Worm (Caenorhabditis elegans) whole organism, late embryonic: ENCODE data around the gene nhr-246.

Experiments
- C38D4.7 ChIP-seq: fragments of 200-800 bp; sonication (Bioruptor generic); optimal IDR thresholded peaks from 2 replicates; lab custom pipeline; 2018; ENCODE audit warnings: mild to moderate bottlenecking, missing genetic modification characterization, moderate library complexity, missing compliant biosample characterization
- Y22D7AL.16 ChIP-seq: sonication (generic microtip); optimal IDR thresholded peaks from 2 replicates; lab custom pipeline; 2016; ENCODE audit warnings: missing genetic modification characterization, missing compliant biosample characterization
- ama-1 ChIP-seq: fragments of 150-350 bp; optimal IDR thresholded peaks from 2 replicates; lab custom pipeline; 2014
- ceh-18 ChIP-seq: sonication (generic microtip); optimal IDR thresholded peaks from 2 replicates; lab custom pipeline; 2016; ENCODE audit warnings: missing genetic modification characterization, missing compliant biosample characterization
- ceh-9 ChIP-seq: sonication (generic microtip); optimal IDR thresholded peaks from 2 replicates; lab custom pipeline; 2016; ENCODE audit warnings: mild to moderate bottlenecking, missing genetic modification characterization, inconsistent platforms, missing compliant biosample characterization
- ets-4 ChIP-seq: sonication (generic microtip); optimal IDR thresholded peaks from 2 replicates; lab custom pipeline; 2016; ENCODE audit warnings: missing genetic modification characterization, missing compliant biosample characterization
- fax-1 ChIP-seq: sonication (generic microtip); optimal IDR thresholded peaks from 2 replicates; lab custom pipeline; 2016; ENCODE audit warnings: missing genotype, missing genetic modification characterization, missing compliant biosample characterization
- gmeb-2 ChIP-seq: sonication (generic microtip); optimal IDR thresholded peaks from 2 replicates; lab custom pipeline; 2016; ENCODE audit warnings: missing genetic modification characterization, inconsistent platforms, missing compliant biosample characterization
- lin-11 ChIP-seq: fragments of 200-800 bp; sonication (Bioruptor generic); optimal IDR thresholded peaks from 2 replicates; lab custom pipeline; 2018; ENCODE audit warnings: mild to moderate bottlenecking, missing genetic modification characterization, missing compliant biosample characterization
- nfya-1 ChIP-seq: sonication (generic microtip); optimal IDR thresholded peaks from 2 replicates; lab custom pipeline; 2017; ENCODE audit warnings: missing genetic modification characterization, mild to moderate bottlenecking, missing compliant biosample characterization, antibody characterized with exemption, moderate library complexity
- nhr-11 ChIP-seq: fragments of 150-350 bp; optimal IDR thresholded peaks from 2 replicates; lab custom pipeline; 2014; ENCODE audit warnings: missing biosample characterization, missing genetic modification characterization
- pha-4 ChIP-seq: fragments of 150-350 bp; optimal IDR thresholded peaks from 2 replicates; lab custom pipeline; 2018; ENCODE audit warnings: missing biosample characterization, missing genetic modification reagents, missing genetic modification characterization
- unc-3 ChIP-seq, 2 experiments: fragments of 200-800 bp in 1 of 2; sonication (Bioruptor generic) in 1 of 2; sonication (generic microtip) in 1 of 2; conservative IDR thresholded peaks in 1 of 2; optimal IDR thresholded peaks in 1 of 2; 2 replicates each; pipeline versions ENCODE4 v1.3.6 to Lab custom; 2016 to 2022; ENCODE audit warnings: missing compliant biosample characterization in 2 of 2, missing genetic modification characterization in 2 of 2, missing genetic modification reagents in 1 of 2
- unc-55 ChIP-seq: sonication (generic microtip); optimal IDR thresholded peaks from 2 replicates; lab custom pipeline; 2017; ENCODE audit warnings: missing biosample characterization, missing genetic modification reagents, missing genetic modification characterization

- no peak for TF ChIP-seq unc-55
- no peak for TF ChIP-seq fax-1 (tag; lab: Kevin White, UChicago)
- TF ChIP-seq Y22D7AL.16 (tag; lab: Kevin White, UChicago), result no peak
- no peak for TF ChIP-seq ceh-18 (tag; lab: Kevin White, UChicago)
- TF ChIP-seq gmeb-2, result no peak
- TF ChIP-seq C38D4.7 (GFP tag; lab: Kevin White, UChicago), result no peak
- no peak for TF ChIP-seq ama-1 (lab: Kevin White, UChicago)
- TF ChIP-seq nfya-1 (tag; lab: Kevin White, UChicago), result no peak
- TF ChIP-seq ceh-9 (tag; lab: Kevin White, UChicago), result no peak
- no peak for TF ChIP-seq lin-11 (tag; lab: Kevin White, UChicago)
- TF ChIP-seq pha-4, result no peak
- no peak for TF ChIP-seq ets-4
- no peak for TF ChIP-seq nhr-11 (tag; lab: Kevin White, UChicago)
- TF ChIP-seq unc-3 (GFP tag; conservative IDR thresholded peaks at IDR 0.05; lab: Robert Waterston, UW), result no peak
- no peak for TF ChIP-seq unc-3 (tag; optimal IDR thresholded peaks at IDR 0.05; lab: Kevin White, UChicago)
Measured at ce11 chrV:15276915-15277314, 39.4 kb upstream of the nhr-246 start, which contains the start of gene srw-17.
